Fruit fly (Drosophila melanogaster): ENCODE results near the gene aay.

aay gene

DNA sequence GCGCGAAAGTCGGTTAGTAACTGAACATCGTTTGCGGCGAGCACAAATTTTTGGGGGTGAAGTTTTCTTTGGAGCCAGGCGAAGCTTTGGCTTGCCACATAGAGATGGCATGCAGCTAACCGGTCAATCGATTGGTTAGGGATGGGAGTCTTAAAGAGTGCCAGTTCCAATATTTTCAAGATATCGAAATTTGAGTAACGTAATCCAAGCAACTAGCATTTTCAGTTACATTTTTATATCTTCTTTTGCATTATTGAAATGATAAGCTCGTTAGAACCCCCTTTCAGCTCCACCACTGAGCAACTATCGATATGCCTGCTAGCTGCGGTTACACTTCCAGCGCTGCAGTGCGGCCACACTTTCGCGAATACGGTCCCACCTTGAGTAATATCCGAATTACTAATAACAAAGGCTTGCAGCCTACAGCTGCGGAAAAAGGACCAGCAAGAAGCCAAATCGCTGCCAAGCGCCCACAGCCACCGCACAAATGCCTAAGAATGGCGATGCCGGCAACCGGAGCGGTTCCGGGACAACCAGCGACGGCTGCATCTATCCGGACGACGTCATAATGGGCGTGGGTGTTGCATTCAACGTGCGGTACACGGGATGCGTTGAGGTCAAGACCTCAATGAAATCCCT lies 3.7 kb downstream of the aay start, which contains the start of the genes Atat and Shc (continued):
- TF ChIP-seq hkb (optimal IDR thresholded peaks at IDR 0.05) (peak; percentile 90), hkb (GFP tag; IDR thresholded peaks at IDR 0.05) (peak; percentile 98), Xrp1 (GFP tag; IDR thresholded peaks at IDR 0.05) (peak; percentile 99), nerfin-1 (tag; optimal IDR thresholded peaks at IDR 0.05) (peak; percentile 95), CkIIα-i1 (GFP tag; IDR thresholded peaks at IDR 0.05) (peak; percentile 97), fru (optimal IDR thresholded peaks at IDR 0.05) (no peak), cato (GFP tag; optimal IDR thresholded peaks at IDR 0.05; ENCODE audit: borderline replicate concordance) (peak; percentile 99), ranshi (GFP tag; IDR thresholded peaks at IDR 0.05) (peak; percentile 100), NFAT (GFP tag; IDR thresholded peaks at IDR 0.05) (peak; percentile 100), row (GFP tag; IDR thresholded peaks at IDR 0.05) (peak; percentile 100), CG7839 (tag; optimal IDR thresholded peaks at IDR 0.05) (peak; percentile 99), gt (GFP tag; IDR thresholded peaks at IDR 0.05) (peak; percentile 99), ara (GFP tag; IDR thresholded peaks at IDR 0.05) (peak; percentile 99), D19B (GFP tag; optimal IDR thresholded peaks at IDR 0.05) (peak; percentile 97), CG12219 (GFP tag; optimal IDR thresholded peaks at IDR 0.05) (peak; percentile 94), odd (GFP tag; optimal IDR thresholded peaks at IDR 0.05) (peak; percentile 88), abd-A (tag; optimal IDR thresholded peaks at IDR 0.05) (peak; percentile 85), CG4404 (GFP tag; IDR thresholded peaks at IDR 0.05) (peak; percentile 100), wek (GFP tag; optimal IDR thresholded peaks at IDR 0.05) (peak; percentile 83), CG6654 (GFP tag; optimal IDR thresholded peaks at IDR 0.05) (peak; percentile 94), ERR (GFP tag; optimal IDR thresholded peaks at IDR 0.05) (peak; percentile 99), tgo (GFP tag; IDR thresholded peaks at IDR 0.05) (peak; percentile 100), eyg (GFP tag; optimal IDR thresholded peaks at IDR 0.05) (peak; percentile 99), CG1233 (GFP tag; optimal IDR thresholded peaks at IDR 0.05) (peak; percentile 98), CG11093 (GFP tag; IDR thresholded peaks at IDR 0.05) (peak; percentile 100), gem (tag; optimal IDR thresholded peaks at IDR 0.05) (peak; percentile 99), unpg (GFP tag; optimal IDR thresholded peaks at IDR 0.05) (peak; percentile 98), Bgb (GFP tag; IDR thresholded peaks at IDR 0.05; ENCODE audit: partially characterized antibody) (peak; percentile 89), GATAe (GFP tag; conservative IDR thresholded peaks at IDR 0.05) (peak; percentile 98), vfl (GFP tag; optimal IDR thresholded peaks at IDR 0.05) (peak; percentile 99), CG15696 (tag; optimal IDR thresholded peaks at IDR 0.05) (peak; percentile 99), CG34422 (GFP tag; IDR thresholded peaks at IDR 0.05) (peak; percentile 100), Hsf (GFP tag; optimal IDR thresholded peaks at IDR 0.05) (peak; percentile 100), Myb (GFP tag; optimal IDR thresholded peaks at IDR 0.05) (peak; percentile 96), CG17359 (tag; optimal IDR thresholded peaks at IDR 0.05) (peak; percentile 98), ssp (GFP tag; IDR thresholded peaks at IDR 0.05) (peak; percentile 97), CG31388 (GFP tag; optimal IDR thresholded peaks at IDR 0.05) (peak; percentile 98), Dip3 (GFP tag; optimal IDR thresholded peaks at IDR 0.05) (peak; percentile 100), Rfx (GFP tag; IDR thresholded peaks at IDR 0.05) (peak; percentile 100), vnd (GFP tag; IDR thresholded peaks at IDR 0.05; ENCODE audit: partially characterized antibody) (peak; percentile 93), Blimp-1 (GFP tag; optimal IDR thresholded peaks at IDR 0.05) (peak; percentile 96), CG6689 (GFP tag; IDR thresholded peaks at IDR 0.05) (peak; percentile 99), seq (GFP tag; IDR thresholded peaks at IDR 0.05) (peak; percentile 98), Chrac-16 (GFP tag; optimal IDR thresholded peaks at IDR 0.05) (peak; percentile 100), CG9817 (tag; optimal IDR thresholded peaks at IDR 0.05) (peak; percentile 100), Oaz (GFP tag; IDR thresholded peaks at IDR 0.05) (peak; percentile 99), CG31441 (GFP tag; IDR thresholded peaks at IDR 0.05) (peak; percentile 97), CG30020 (tag; optimal IDR thresholded peaks at IDR 0.05) (peak; percentile 90), btn (GFP tag; optimal IDR thresholded peaks at IDR 0.05) (peak; percentile 98), NK7.1 (GFP tag; optimal IDR thresholded peaks at IDR 0.05) (peak; percentile 98), pho (GFP tag; optimal IDR thresholded peaks at IDR 0.05) (peak; percentile 100)

Data from whole organism, embryonic.